Fruit fly (Drosophila melanogaster) whole organism, wandering third instar larva: ENCODE results near the gene Mvl.

Source experiments
- Abd-B ChIP-seq: fragments of >200 bp; optimal IDR thresholded peaks from 2 replicates; lab custom pipeline; 2017; ENCODE audit warnings: missing biosample characterization, missing genetic modification characterization
- CG32264 ChIP-seq: fragments of 200-800 bp; sonication (Bioruptor generic); optimal IDR thresholded peaks from 2 replicates; lab custom pipeline; 2016; ENCODE audit warnings: missing biosample characterization, missing genetic modification characterization
- CG9705 ChIP-seq: fragments of 200-800 bp; sonication (Bioruptor generic); optimal IDR thresholded peaks from 2 replicates; lab custom pipeline; 2018; ENCODE audit warnings: missing biosample characterization, mild to moderate bottlenecking, missing genetic modification characterization
- CrebA ChIP-seq: fragments of 200-800 bp; sonication (Bioruptor generic); optimal IDR thresholded peaks from 2 replicates; lab custom pipeline; 2016; ENCODE audit warnings: missing biosample characterization, mild to moderate bottlenecking, missing genetic modification characterization, borderline replicate concordance
- Dfd ChIP-seq: fragments of >200 bp; optimal IDR thresholded peaks from 2 replicates; lab custom pipeline; 2017; ENCODE audit warnings: missing biosample characterization, missing genetic modification characterization
- Dif ChIP-seq: fragments of 200-275, 200-300 bp; sonication (Bioruptor generic); optimal IDR thresholded peaks from 2 replicates; lab custom pipeline; 2018; ENCODE audit warnings: missing biosample characterization, missing genetic modification characterization; ENCODE audit not compliant: partially characterized antibody
- GATAd ChIP-seq: sonication (Bioruptor generic); optimal IDR thresholded peaks from 2 replicates; lab custom pipeline; 2016; ENCODE audit warnings: missing biosample characterization, missing genetic modification characterization
- HLH106 ChIP-seq: fragments of 200-800 bp; optimal IDR thresholded peaks from 3 replicates; lab custom pipeline; 2019; ENCODE audit warnings: missing biosample characterization, mild to moderate bottlenecking, missing genetic modification characterization, moderate library complexity
- Hnf4 ChIP-seq: fragments of 200-800 bp; sonication (Bioruptor generic); optimal IDR thresholded peaks from 2 replicates; lab custom pipeline; 2016; ENCODE audit warnings: missing biosample characterization, mild to moderate bottlenecking, missing genetic modification characterization
- Hr78 ChIP-seq: fragments of >200 bp; optimal IDR thresholded peaks from 2 replicates; lab custom pipeline; 2017; ENCODE audit warnings: missing biosample characterization, missing genetic modification characterization
- Hr83 ChIP-seq: fragments of 200-300 bp; sonication (Bioruptor generic); optimal IDR thresholded peaks from 2 replicates; lab custom pipeline; 2016; ENCODE audit warnings: missing biosample characterization, mild to moderate bottlenecking, missing genetic modification characterization, moderate library complexity; ENCODE audit not compliant: poor library complexity, severe bottlenecking
- Jra ChIP-seq: sonication (Bioruptor generic); optimal IDR thresholded peaks from 2 replicates; lab custom pipeline; 2016; ENCODE audit warnings: missing biosample characterization, missing genetic modification characterization
- Mio ChIP-seq: sonication (Bioruptor generic); optimal IDR thresholded peaks from 2 replicates; lab custom pipeline; 2016; ENCODE audit warnings: missing biosample characterization, missing genetic modification characterization
- Myc ChIP-seq: fragments of >200 bp; optimal IDR thresholded peaks from 2 replicates; lab custom pipeline; 2017
- N ChIP-seq: fragments of >200 bp; optimal IDR thresholded peaks from 2 replicates; lab custom pipeline; 2018; ENCODE audit warnings: missing biosample characterization, missing external identifiers, missing genetic modification characterization
- OdsH ChIP-seq: fragments of 200-800 bp; sonication (Bioruptor generic); optimal IDR thresholded peaks from 2 replicates; lab custom pipeline; 2016; ENCODE audit warnings: missing biosample characterization, mild to moderate bottlenecking, missing genetic modification characterization
- Rel ChIP-seq, 2 experiments: fragments of 200-800 bp; sonication (Bioruptor generic) in 1 of 2; optimal IDR thresholded peaks; 2 replicates in 1 of 2; 3 replicates in 1 of 2; lab custom pipeline; 2016 to 2019; ENCODE audit warnings: mild to moderate bottlenecking in 2 of 2, missing biosample characterization in 2 of 2, missing genetic modification characterization in 2 of 2, moderate library complexity in 1 of 2
- Sp1 ChIP-seq: fragments of 200-800 bp; sonication (Bioruptor generic); optimal IDR thresholded peaks from 3 replicates; lab custom pipeline; 2019; ENCODE audit warnings: missing biosample characterization, mild to moderate bottlenecking, missing genetic modification characterization, moderate library complexity
- Vsx2 ChIP-seq: fragments of 200-300, 225-300 bp; sonication (Bioruptor generic); optimal IDR thresholded peaks from 2 replicates; lab custom pipeline; 2018; ENCODE audit warnings: missing biosample characterization, missing genetic modification characterization; ENCODE audit not compliant: partially characterized antibody
- br ChIP-seq: fragments of 200-800 bp; sonication (Bioruptor generic); optimal IDR thresholded peaks from 2 replicates; lab custom pipeline; 2016; ENCODE audit warnings: missing biosample characterization, missing genetic modification characterization
- brk ChIP-seq: fragments of 200-800 bp; sonication (Bioruptor generic); optimal IDR thresholded peaks from 2 replicates; lab custom pipeline; 2016; ENCODE audit warnings: missing biosample characterization, mild to moderate bottlenecking, missing genetic modification characterization
- dl ChIP-seq, 2 experiments: fragments of 175-275, 200-275 bp in 1 of 2; fragments of 200-275 bp in 1 of 2; sonication (Bioruptor generic); optimal IDR thresholded peaks; lab custom pipeline; 2018; ENCODE audit warnings: mild to moderate bottlenecking in 2 of 2, missing biosample characterization in 2 of 2, missing genetic modification characterization in 2 of 2, moderate library complexity in 2 of 2; ENCODE audit not compliant: partially characterized antibody in 2 of 2, insufficient read depth in 1 of 2
- dmrt93B ChIP-seq: fragments of 200-800 bp; sonication (Bioruptor generic); optimal IDR thresholded peaks from 2 replicates; lab custom pipeline; 2018; ENCODE audit warnings: missing biosample characterization, mild to moderate bottlenecking, missing genetic modification characterization
- dsf ChIP-seq: sonication (Bioruptor generic); optimal IDR thresholded peaks from 2 replicates; lab custom pipeline; 2016; ENCODE audit warnings: missing biosample characterization, missing genetic modification characterization, borderline replicate concordance
- ey ChIP-seq: fragments of 200-800 bp; sonication (Bioruptor generic); optimal IDR thresholded peaks from 2 replicates; lab custom pipeline; 2016; ENCODE audit warnings: missing biosample characterization, missing genetic modification characterization
- foxo ChIP-seq, 2 experiments: fragments of 200-800 bp; sonication (Bioruptor generic); optimal IDR thresholded peaks; 2 replicates in 1 of 2; 3 replicates in 1 of 2; lab custom pipeline; 2016 to 2017; ENCODE audit warnings: missing biosample characterization in 2 of 2, missing genetic modification characterization in 2 of 2
- fru ChIP-seq: fragments of 200-800 bp; sonication (Bioruptor generic); optimal IDR thresholded peaks from 3 replicates; lab custom pipeline; 2016; ENCODE audit warnings: missing biosample characterization, mild to moderate bottlenecking, missing genetic modification characterization
- h ChIP-seq: fragments of 200-800 bp; sonication (Bioruptor generic); optimal IDR thresholded peaks from 3 replicates; lab custom pipeline; 2016; ENCODE audit warnings: missing biosample characterization, mild to moderate bottlenecking, missing genetic modification characterization
- jim ChIP-seq: fragments of 175-275, 200-325 bp; sonication (Bioruptor generic); optimal IDR thresholded peaks from 2 replicates; lab custom pipeline; 2016; ENCODE audit warnings: missing biosample characterization, mild to moderate bottlenecking, missing genetic modification characterization
- lola ChIP-seq: fragments of >200 bp; optimal IDR thresholded peaks from 2 replicates; lab custom pipeline; 2017; ENCODE audit warnings: missing biosample characterization, missing genetic modification characterization
- pan ChIP-seq: fragments of >200 bp; optimal IDR thresholded peaks from 2 replicates; lab custom pipeline; 2017
- psq ChIP-seq: fragments of 200-800 bp; sonication (Bioruptor generic); optimal IDR thresholded peaks from 3 replicates; lab custom pipeline; 2017; ENCODE audit warnings: missing biosample characterization, mild to moderate bottlenecking, missing genetic modification characterization, moderate library complexity
- rgr ChIP-seq: fragments of 200-800 bp; sonication (Bioruptor generic); optimal IDR thresholded peaks from 3 replicates; lab custom pipeline; 2016; ENCODE audit warnings: missing biosample characterization, mild to moderate bottlenecking, missing genetic modification characterization
- sage ChIP-seq: fragments of 200-800 bp; sonication (Bioruptor generic); optimal IDR thresholded peaks from 2 replicates; lab custom pipeline; 2016; ENCODE audit warnings: missing biosample characterization, mild to moderate bottlenecking, missing genetic modification characterization
- sv ChIP-seq: fragments of 200-800 bp; sonication (Bioruptor generic); optimal IDR thresholded peaks from 3 replicates; lab custom pipeline; 2016; ENCODE audit warnings: missing biosample characterization, missing genetic modification characterization
- tai ChIP-seq: sonication (Bioruptor generic); optimal IDR thresholded peaks from 2 replicates; lab custom pipeline; 2016; ENCODE audit warnings: missing biosample characterization, missing genetic modification characterization
- usp ChIP-seq: fragments of >200 bp; optimal IDR thresholded peaks from 2 replicates; lab custom pipeline; 2017; ENCODE audit warnings: missing biosample characterization, missing genetic modification characterization
- woc ChIP-seq: sonication (Bioruptor generic); optimal IDR thresholded peaks from 2 replicates; lab custom pipeline; 2016; ENCODE audit warnings: missing biosample characterization, mild to moderate bottlenecking, missing genetic modification characterization

Mvl gene

dm6 chr3R:21060430-21061245, at the start of gene Mvl:
Gene Mvl, minus strand, starts transcription at chr3R:21060800.
- peak in 1 of 2 experiments; percentile 32 for TF ChIP-seq dl (GFP tag; optimal IDR thresholded peaks at IDR 0.05; lab: Kevin White, UChicago; ENCODE audit: insufficient read depth in 1 of 2, partially characterized antibody in 2 of 2)
- no peak for TF ChIP-seq Mio (GFP tag; lab: Kevin White, UChicago)
- no peak for TF ChIP-seq woc (GFP tag; lab: Kevin White, UChicago)
- peak; percentile 36 for TF ChIP-seq br (GFP tag; lab: Kevin White, UChicago)
- TF ChIP-seq Sp1 (GFP tag; lab: Kevin White, UChicago) = peak; percentile 4
- TF ChIP-seq lola = no peak
- no peak for TF ChIP-seq usp (GFP tag; lab: Kevin White, UChicago)
- no peak for TF ChIP-seq ey (GFP tag; lab: Kevin White, UChicago)
- no peak for TF ChIP-seq N (GFP tag; lab: Kevin White, UChicago)
- TF ChIP-seq Dif (GFP tag; lab: Kevin White, UChicago) = peak; percentile 69
- TF ChIP-seq jim (GFP tag; lab: Kevin White, UChicago) = no peak
- no peak for TF ChIP-seq CG9705
- TF ChIP-seq Myc (lab: Kevin White, UChicago) = no peak
- TF ChIP-seq brk (GFP tag; lab: Kevin White, UChicago) = no peak
- TF ChIP-seq foxo (GFP tag; optimal IDR thresholded peaks at IDR 0.05; lab: Kevin White, UChicago) = peak in 1 of 2 experiments; percentile 3
- TF ChIP-seq Hnf4 (GFP tag; lab: Kevin White, UChicago) = peak; percentile 48
- TF ChIP-seq tai (GFP tag; lab: Kevin White, UChicago) = no peak
- TF ChIP-seq Rel (GFP tag; optimal IDR thresholded peaks at IDR 0.05; lab: Kevin White, UChicago) = no peak
- TF ChIP-seq Rel (tag; optimal IDR thresholded peaks at IDR 0.05; lab: Kevin White, UChicago) = peak; percentile 72
- TF ChIP-seq h (GFP tag; lab: Kevin White, UChicago) = peak; percentile 72
- TF ChIP-seq Hr83 = peak; percentile 56
- TF ChIP-seq Hr78 (GFP tag; lab: Kevin White, UChicago) = no peak
- TF ChIP-seq rgr (GFP tag; lab: Kevin White, UChicago) = peak; percentile 38
- peak; percentile 55 for TF ChIP-seq fru (GFP tag; lab: Kevin White, UChicago)
- peak; percentile 7 for TF ChIP-seq psq (GFP tag; lab: Kevin White, UChicago)
- no peak for TF ChIP-seq CG32264 (GFP tag; lab: Kevin White, UChicago)

- no peak for TF ChIP-seq dl (GFP tag; optimal IDR thresholded peaks at IDR 0.05; lab: Kevin White, UChicago; ENCODE audit: insufficient read depth in 1 of 2, partially characterized antibody in 2 of 2)
- no peak for TF ChIP-seq N (GFP tag; lab: Kevin White, UChicago)
- TF ChIP-seq CG32264 (GFP tag; lab: Kevin White, UChicago) = no peak
- no peak for TF ChIP-seq dmrt93B (GFP tag; lab: Kevin White, UChicago)
- TF ChIP-seq Hr78 (GFP tag; lab: Kevin White, UChicago) = no peak
- no peak for TF ChIP-seq foxo (GFP tag; optimal IDR thresholded peaks at IDR 0.05; lab: Kevin White, UChicago)
- no peak for TF ChIP-seq CrebA (GFP tag; lab: Kevin White, UChicago)
- no peak for TF ChIP-seq sage (GFP tag; lab: Kevin White, UChicago)
- no peak for TF ChIP-seq Jra
Observed at dm6 chr3R:21109712-21110111, 49.1 kb upstream of the Mvl start.

dm6 chr3R:21107907-21108591, 47.4 kb upstream of the Mvl start, which contains the start of the genes Sec15 and rtet:
Gene Sec15, minus strand, starts transcription at chr3R:21107972.
Gene rtet, plus strand, starts transcription at chr3R:21108446.
- peak; percentile 37 for TF ChIP-seq HLH106 (tag; lab: Kevin White, UChicago)
- TF ChIP-seq usp (GFP tag; lab: Kevin White, UChicago) = no peak
- TF ChIP-seq Myc (lab: Kevin White, UChicago) = no peak
- no peak for TF ChIP-seq Sp1 (GFP tag; lab: Kevin White, UChicago)
- TF ChIP-seq rgr (GFP tag; lab: Kevin White, UChicago) = peak; percentile 74
- peak; percentile 100 for TF ChIP-seq Vsx2 (GFP tag; lab: Kevin White, UChicago)
- TF ChIP-seq Dfd (GFP tag; lab: Kevin White, UChicago) = no peak
- no peak for TF ChIP-seq tai (GFP tag; lab: Kevin White, UChicago)
- TF ChIP-seq lola = no peak
- TF ChIP-seq Jra = no peak
- no peak for TF ChIP-seq Rel (GFP tag; optimal IDR thresholded peaks at IDR 0.05; lab: Kevin White, UChicago)
- TF ChIP-seq Rel (tag; optimal IDR thresholded peaks at IDR 0.05; lab: Kevin White, UChicago) = no peak
- no peak for TF ChIP-seq Hr83
- peak; percentile 41 for TF ChIP-seq woc (GFP tag; lab: Kevin White, UChicago)
- TF ChIP-seq dsf (GFP tag; lab: Kevin White, UChicago) = peak; percentile 21
- no peak for TF ChIP-seq CG32264 (GFP tag; lab: Kevin White, UChicago)
- TF ChIP-seq psq (GFP tag; lab: Kevin White, UChicago) = peak; percentile 57
- TF ChIP-seq Hr78 (GFP tag; lab: Kevin White, UChicago) = no peak
- TF ChIP-seq CG9705 = peak; percentile 45
- TF ChIP-seq sv (GFP tag; lab: Kevin White, UChicago) = peak; percentile 46
- peak; percentile 34 for TF ChIP-seq ey (GFP tag; lab: Kevin White, UChicago)
- peak; percentile 72 to 98 for TF ChIP-seq dl (GFP tag; optimal IDR thresholded peaks at IDR 0.05; lab: Kevin White, UChicago; ENCODE audit: insufficient read depth in 1 of 2, partially characterized antibody in 2 of 2)
- TF ChIP-seq br (GFP tag; lab: Kevin White, UChicago) = no peak
- no peak for TF ChIP-seq Mio (GFP tag; lab: Kevin White, UChicago)
- TF ChIP-seq fru (GFP tag; lab: Kevin White, UChicago) = no peak
- peak; percentile 40 for TF ChIP-seq OdsH
- no peak for TF ChIP-seq sage (GFP tag; lab: Kevin White, UChicago)
- no peak for TF ChIP-seq Abd-B (GFP tag; lab: Kevin White, UChicago)
- TF ChIP-seq dmrt93B (GFP tag; lab: Kevin White, UChicago) = no peak
- no peak for TF ChIP-seq GATAd (GFP tag; lab: Kevin White, UChicago)
- no peak for TF ChIP-seq N (GFP tag; lab: Kevin White, UChicago)
- TF ChIP-seq pan = no peak
